Fruit fly (Drosophila melanogaster): ENCODE measurements around the gene Cad96Ca.

Gene Cad96Ca

dm6 chr3R:25208042-25208766 lies at the start of gene Cad96Ca:
Cad96Ca (minus strand) TSS chr3R:25208283.
- TF ChIP-seq CG7372 (GFP tag; IDR thresholded peaks at IDR 0.05) (no peak), CkIIα-i1 (GFP tag; IDR thresholded peaks at IDR 0.05) (no peak), tgo (GFP tag; IDR thresholded peaks at IDR 0.05) (no peak), CG18619 (GFP tag; optimal IDR thresholded peaks at IDR 0.05) (no peak), Jarid2 (GFP tag; optimal IDR thresholded peaks at IDR 0.05) (peak; percentile 57), CG12769 (tag; optimal IDR thresholded peaks at IDR 0.05) (peak; percentile 93), MESR4 (GFP tag; optimal IDR thresholded peaks at IDR 0.05) (no peak), CG8944 (GFP tag; optimal IDR thresholded peaks at IDR 0.05) (no peak), ken (GFP tag; IDR thresholded peaks at IDR 0.05) (0 out of 3 replicates have a peak, but pooled peaks have one; percentile 6), CoRest (tag; optimal IDR thresholded peaks at IDR 0.05) (no peak), Opbp (GFP tag; IDR thresholded peaks at IDR 0.05; ENCODE audit: partially characterized antibody) (no peak), wdn (GFP tag; IDR thresholded peaks at IDR 0.05) (no peak), CG3281 (GFP tag; optimal IDR thresholded peaks at IDR 0.05) (no peak), Bgb (GFP tag; IDR thresholded peaks at IDR 0.05; ENCODE audit: partially characterized antibody) (peak; percentile 17; the same call in 1 of the 2 replicates), CG32767 (GFP tag; IDR thresholded peaks at IDR 0.05) (no peak), chinmo (GFP tag; IDR thresholded peaks at IDR 0.05; ENCODE audit: partially characterized antibody) (0 out of 4 replicates have a peak, but pooled peaks have one; percentile 36), Ada2b (GFP tag; IDR thresholded peaks at IDR 0.05) (no peak), CG11247 (GFP tag; IDR thresholded peaks at IDR 0.05) (peak; percentile 65), stc (GFP tag; IDR thresholded peaks at IDR 0.05) (no peak), CG32532 (GFP tag; IDR thresholded peaks at IDR 0.05) (peak; percentile 45; the same call in 1 of the 2 replicates), D19B (GFP tag; optimal IDR thresholded peaks at IDR 0.05) (no peak), gce (GFP tag; IDR thresholded peaks at IDR 0.05) (no peak), vfl (GFP tag; optimal IDR thresholded peaks at IDR 0.05) (no peak), CG12391 (tag; optimal IDR thresholded peaks at IDR 0.05) (no peak), CG10431 (GFP tag; optimal IDR thresholded peaks at IDR 0.05) (no peak), Hr39 (optimal IDR thresholded peaks at IDR 0.05) (no peak), CG14860 (GFP tag; IDR thresholded peaks at IDR 0.05; ENCODE audit: partially characterized antibody) (no peak), CHES-1-like (GFP tag; optimal IDR thresholded peaks at IDR 0.05) (no peak), cad (GFP tag; optimal IDR thresholded peaks at IDR 0.05) (no peak), CG5953 (GFP tag; IDR thresholded peaks at IDR 0.05) (no peak), run (tag; optimal IDR thresholded peaks at IDR 0.05) (no peak), CG17568 (GFP tag; optimal IDR thresholded peaks at IDR 0.05) (peak; percentile 4), seq (GFP tag; IDR thresholded peaks at IDR 0.05) (no peak), sob (GFP tag; IDR thresholded peaks at IDR 0.05) (0 out of 2 replicates have a peak, but pooled peaks have one; percentile 14), sna (GFP tag; IDR thresholded peaks at IDR 0.05; ENCODE audit: partially characterized antibody) (no peak), dysf (GFP tag; IDR thresholded peaks at IDR 0.05) (no peak), eve (GFP tag; optimal IDR thresholded peaks at IDR 0.05) (no peak), sens (GFP tag) (peak; percentile 52), CG12219 (GFP tag; optimal IDR thresholded peaks at IDR 0.05) (no peak), HLHmδ (GFP tag; optimal IDR thresholded peaks at IDR 0.05) (no peak), Antp (GFP tag; optimal IDR thresholded peaks at IDR 0.05) (no peak), mam (GFP tag; optimal IDR thresholded peaks at IDR 0.05) (no peak), gro (GFP tag; optimal IDR thresholded peaks at IDR 0.05) (no peak), CG18764 (GFP tag; optimal IDR thresholded peaks at IDR 0.05) (no peak), nom (GFP tag; optimal IDR thresholded peaks at IDR 0.05) (peak; percentile 46), Trl (optimal IDR thresholded peaks at IDR 0.05) (peak; percentile 90 to 92), Trl (GFP tag; optimal IDR thresholded peaks at IDR 0.05) (no peak), Mes4 (GFP tag; optimal IDR thresholded peaks at IDR 0.05) (no peak), Mad (GFP tag; optimal IDR thresholded peaks at IDR 0.05) (no peak), Sry-δ (GFP tag; optimal IDR thresholded peaks at IDR 0.05) (no peak), chn (GFP tag; optimal IDR thresholded peaks at IDR 0.05) (no peak)
